Fruit fly (Drosophila melanogaster) whole organism, adult: ENCODE results near the gene RpS10a.

Experiments used
- CG11617 ChIP-seq: fragments of 200-800 bp; sonication (Bioruptor generic); optimal IDR thresholded peaks from 2 replicates; lab custom pipeline; 2017; ENCODE audit warnings: mild to moderate bottlenecking, missing biosample characterization, missing genetic modification reagents, missing genetic modification characterization
- CG12768 ChIP-seq: fragments of 200-800 bp; sonication (Bioruptor generic); optimal IDR thresholded peaks from 2 replicates; lab custom pipeline; 2017; ENCODE audit warnings: missing biosample characterization, missing genetic modification characterization, mild to moderate bottlenecking, moderate library complexity, missing genetic modification reagents
- CG14711 ChIP-seq: fragments of 200-800 bp; sonication (Bioruptor generic); optimal IDR thresholded peaks from 2 replicates; lab custom pipeline; 2018; ENCODE audit warnings: missing biosample characterization, mild to moderate bottlenecking, missing genetic modification characterization, moderate library complexity
- CG1620 ChIP-seq: fragments of 200-800 bp; sonication (Bioruptor generic); optimal IDR thresholded peaks from 2 replicates; lab custom pipeline; 2016; ENCODE audit warnings: missing biosample characterization, missing genetic modification characterization
- CG33017 ChIP-seq: fragments of 200-800 bp; sonication (Bioruptor generic); optimal IDR thresholded peaks from 2 replicates; lab custom pipeline; 2018; ENCODE audit warnings: missing biosample characterization, mild to moderate bottlenecking, missing genetic modification characterization, moderate library complexity
- CG5204 ChIP-seq: fragments of 200-800 bp; sonication (Bioruptor generic); optimal IDR thresholded peaks from 2 replicates; lab custom pipeline; 2016; ENCODE audit warnings: missing biosample characterization, missing genetic modification characterization
- CG7045 ChIP-seq: fragments of 200-800 bp; sonication (Bioruptor generic); optimal IDR thresholded peaks from 2 replicates; lab custom pipeline; 2017; ENCODE audit warnings: missing biosample characterization, mild to moderate bottlenecking, missing genetic modification characterization
- CG7101 ChIP-seq: fragments of 200-800 bp; sonication (Bioruptor generic); optimal IDR thresholded peaks from 2 replicates; lab custom pipeline; 2018; ENCODE audit warnings: missing biosample characterization, mild to moderate bottlenecking, missing genetic modification characterization, moderate library complexity
- Clk ChIP-seq: fragments of 200-800 bp; sonication (Bioruptor generic); optimal IDR thresholded peaks from 2 replicates; lab custom pipeline; 2017; ENCODE audit warnings: missing biosample characterization, missing genetic modification characterization
- Crg-1 ChIP-seq: fragments of 200-800 bp; sonication (Bioruptor generic); optimal IDR thresholded peaks from 2 replicates; lab custom pipeline; 2016; ENCODE audit warnings: missing biosample characterization, missing genetic modification characterization
- Hr96 ChIP-seq: fragments of 200-800 bp; sonication (Bioruptor generic); optimal IDR thresholded peaks from 2 replicates; lab custom pipeline; 2016; ENCODE audit warnings: missing biosample characterization, missing genetic modification characterization
- Mnt ChIP-seq: fragments of 200-800 bp; sonication (Bioruptor generic); optimal IDR thresholded peaks from 2 replicates; lab custom pipeline; 2016; ENCODE audit warnings: missing biosample characterization, mild to moderate bottlenecking, missing genetic modification characterization
- bab1 ChIP-seq: fragments of 200-800 bp; sonication (Bioruptor generic); optimal IDR thresholded peaks from 3 replicates; lab custom pipeline; 2019; ENCODE audit warnings: missing biosample characterization, mild to moderate bottlenecking, missing genetic modification characterization, moderate library complexity
- cic ChIP-seq: fragments of 200-800 bp; sonication (Bioruptor generic); optimal IDR thresholded peaks from 2 replicates; lab custom pipeline; 2017; ENCODE audit warnings: missing biosample characterization, mild to moderate bottlenecking, missing genetic modification characterization, moderate library complexity
- cnc ChIP-seq, 2 experiments: fragments of >200 bp; optimal IDR thresholded peaks; 2 replicates each; lab custom pipeline; 2017
- kay ChIP-seq: fragments of 200-800 bp; sonication (Bioruptor generic); peaks from one replicate; lab custom pipeline; 2016; ENCODE audit warnings: missing biosample characterization, missing genetic modification characterization, borderline replicate concordance
- ovo ChIP-seq: fragments of 200-800 bp; sonication (Bioruptor generic); optimal IDR thresholded peaks from 2 replicates; lab custom pipeline; 2016; ENCODE audit warnings: missing biosample characterization, missing genetic modification characterization
- pad ChIP-seq: fragments of 200-800 bp; sonication (Bioruptor generic); optimal IDR thresholded peaks from 3 replicates; lab custom pipeline; 2017; ENCODE audit warnings: missing biosample characterization, missing genetic modification characterization, mild to moderate bottlenecking, moderate library complexity, missing genetic modification reagents
- tj ChIP-seq: fragments of 200-800 bp; sonication (Bioruptor generic); optimal IDR thresholded peaks from 3 replicates; lab custom pipeline; 2017; ENCODE audit warnings: missing biosample characterization, mild to moderate bottlenecking, missing genetic modification characterization, moderate library complexity
- toe ChIP-seq: fragments of 200-800 bp; sonication (Bioruptor generic); optimal IDR thresholded peaks from 2 replicates; lab custom pipeline; 2016; ENCODE audit warnings: missing biosample characterization, missing genetic modification characterization

Gene RpS10a

dm6 chr3R:27660127-27660579, 7.6 kb downstream of the RpS10a start, which contains the start of gene Mlc1:
Mlc1 (minus strand) TSS chr3R:27660177.
- TF ChIP-seq CG7101 (tag; lab: Kevin White, UChicago) (no peak), tj (GFP tag; lab: Kevin White, UChicago) (no peak), pad (GFP tag; lab: Kevin White, UChicago) (no peak), ovo (GFP tag; lab: Kevin White, UChicago) (no peak), Mnt (GFP tag; lab: Kevin White, UChicago) (no peak), Crg-1 (no peak), kay (GFP tag; lab: Kevin White, UChicago) (no peak), CG11617 (GFP tag; lab: Kevin White, UChicago) (no peak)

DNA sequence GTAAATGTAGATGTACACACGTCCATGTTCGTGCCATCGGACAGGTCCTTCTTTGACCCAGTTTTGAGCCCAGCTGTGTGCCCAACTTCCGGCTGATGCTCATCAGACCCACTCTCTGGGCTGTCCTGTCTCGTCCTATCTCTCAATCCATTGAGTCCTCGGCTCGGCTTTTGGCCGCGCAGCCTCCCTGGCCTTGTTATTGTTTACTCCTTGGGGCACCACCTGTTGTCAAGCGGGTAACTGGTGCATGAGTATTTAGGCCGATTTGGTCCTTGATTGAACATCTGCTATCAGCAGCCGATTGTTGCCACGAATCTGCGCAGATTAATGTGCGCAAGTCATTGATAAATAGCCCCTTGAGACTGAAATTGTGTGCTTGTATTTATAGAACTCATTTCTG, 8.8 kb downstream of the RpS10a start:
- TF ChIP-seq cnc (optimal IDR thresholded peaks at IDR 0.05; lab: Kevin White, UChicago), result no peak
- TF ChIP-seq CG33017 (tag; lab: Kevin White, UChicago), result no peak
- no peak for TF ChIP-seq CG12768 (GFP tag; lab: Kevin White, UChicago)
- no peak for TF ChIP-seq Crg-1
- no peak for TF ChIP-seq CG7045 (GFP tag; lab: Kevin White, UChicago)
- no peak for TF ChIP-seq cic (GFP tag; lab: Kevin White, UChicago)
- no peak for TF ChIP-seq Hr96 (GFP tag; lab: Kevin White, UChicago)
- no peak for TF ChIP-seq tj (GFP tag; lab: Kevin White, UChicago)
- TF ChIP-seq kay (GFP tag; lab: Kevin White, UChicago), result no peak
- TF ChIP-seq ovo (GFP tag; lab: Kevin White, UChicago), result no peak
- no peak for TF ChIP-seq toe (GFP tag; lab: Kevin White, UChicago)

DNA sequence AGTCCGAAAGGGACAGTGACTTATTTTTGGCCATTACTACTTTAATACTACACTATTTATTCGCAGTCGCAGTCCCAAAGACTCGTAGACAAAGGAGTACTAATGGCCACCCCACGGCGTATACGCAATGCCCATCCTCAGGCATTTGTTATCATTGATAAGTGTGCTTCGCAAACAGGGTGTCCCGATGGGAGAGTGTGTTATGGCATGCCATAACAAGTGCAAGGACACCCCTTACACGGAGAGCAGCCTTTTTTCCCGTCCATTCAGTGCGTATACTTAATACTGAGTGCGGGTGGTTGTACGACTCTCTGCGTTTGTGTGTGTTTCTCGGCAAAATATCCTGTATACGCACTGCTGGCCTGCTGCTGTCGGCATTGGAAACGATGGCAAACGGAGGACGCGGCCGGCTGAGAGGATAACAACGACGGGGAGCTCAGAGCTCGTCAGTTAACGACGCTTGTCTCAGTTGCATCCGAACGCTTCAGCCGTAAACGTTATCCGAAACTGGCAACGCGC, 9.5 kb downstream of the RpS10a start, which contains the start of gene unc80:
Gene unc80, plus strand, starts transcription at position 469 of the 519 bp plus-strand sequence.
- TF ChIP-seq CG5204 (GFP tag; lab: Kevin White, UChicago) (peak; percentile 57), CG12768 (GFP tag; lab: Kevin White, UChicago) (no peak), CG33017 (tag; lab: Kevin White, UChicago) (no peak), pad (GFP tag; lab: Kevin White, UChicago) (no peak), ovo (GFP tag; lab: Kevin White, UChicago) (no peak), toe (GFP tag; lab: Kevin White, UChicago) (peak; percentile 40), CG7045 (GFP tag; lab: Kevin White, UChicago) (peak; percentile 41)

DNA sequence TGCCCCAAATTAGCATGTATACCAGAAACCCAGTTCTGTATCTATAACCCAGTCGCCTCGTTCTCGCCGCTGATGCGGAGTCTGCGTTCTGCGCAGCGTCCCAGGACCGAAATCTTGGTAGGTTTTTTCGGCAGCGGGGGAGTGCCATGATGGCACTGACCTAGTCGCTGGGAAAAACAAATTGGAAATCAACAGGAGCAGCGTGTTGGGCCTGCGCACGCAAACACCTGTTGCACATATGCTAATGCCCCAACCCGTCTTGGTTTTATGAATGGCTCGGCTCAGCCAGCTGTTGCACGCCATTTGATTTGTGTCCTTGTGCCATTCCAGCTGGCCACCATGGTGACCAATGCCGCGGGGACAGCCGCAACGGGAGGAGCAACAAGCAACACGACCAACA, 10.3 kb downstream of the RpS10a start:
- TF ChIP-seq tj (GFP tag; lab: Kevin White, UChicago) (no peak), CG1620 (no peak), Mnt (GFP tag; lab: Kevin White, UChicago) (peak; percentile 40)

DNA sequence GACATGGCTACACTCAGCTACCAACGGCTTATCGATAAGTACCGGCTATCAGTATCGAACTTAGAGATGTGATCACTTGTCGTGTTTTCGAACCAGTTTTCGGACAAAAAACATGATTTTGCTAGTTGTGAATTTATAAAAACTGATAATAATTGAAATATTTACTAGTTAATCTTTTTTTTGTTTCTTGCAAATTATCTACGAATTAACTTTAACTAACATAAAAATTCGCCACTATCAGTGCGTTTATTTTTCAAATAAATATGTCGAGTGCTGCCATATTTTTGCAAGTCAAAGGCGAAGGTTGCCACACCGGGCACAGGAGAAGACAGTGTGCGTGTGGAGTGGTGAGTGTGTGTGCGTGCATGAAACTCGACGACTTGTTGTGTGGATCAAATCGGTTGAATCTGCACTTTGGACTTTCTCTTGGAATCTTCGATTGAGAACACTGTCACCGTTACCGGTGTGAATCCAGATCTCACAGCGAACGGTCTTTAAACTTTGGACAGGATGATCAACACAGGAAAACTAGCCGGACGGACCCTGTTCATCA, 24.7 kb downstream of the RpS10a start, which contains the start of gene Hsdl2:
Gene Hsdl2, plus strand, starts transcription at position 349 of the 553 bp plus-strand sequence.
- TF ChIP-seq CG7101 (tag; lab: Kevin White, UChicago), result no peak
- peak; percentile 41 for TF ChIP-seq ovo (GFP tag; lab: Kevin White, UChicago)
- TF ChIP-seq pad (GFP tag; lab: Kevin White, UChicago), result peak; percentile 41
- TF ChIP-seq CG5204 (GFP tag; lab: Kevin White, UChicago), result peak; percentile 76
- TF ChIP-seq CG1620, result peak; percentile 38
- TF ChIP-seq Mnt (GFP tag; lab: Kevin White, UChicago), result peak; percentile 46
- peak; percentile 92 for TF ChIP-seq CG12768 (GFP tag; lab: Kevin White, UChicago)
- TF ChIP-seq CG11617 (GFP tag; lab: Kevin White, UChicago), result peak; percentile 76
- peak; percentile 33 for TF ChIP-seq Clk (GFP tag; lab: Kevin White, UChicago)
- no peak for TF ChIP-seq cic (GFP tag; lab: Kevin White, UChicago)
- peak; percentile 57 for TF ChIP-seq Hr96 (GFP tag; lab: Kevin White, UChicago)
- TF ChIP-seq cnc (optimal IDR thresholded peaks at IDR 0.05; lab: Kevin White, UChicago), result no peak
- peak; percentile 72 for TF ChIP-seq Crg-1
- TF ChIP-seq tj (GFP tag; lab: Kevin White, UChicago), result peak; percentile 43
- peak; percentile 30 for TF ChIP-seq CG33017 (tag; lab: Kevin White, UChicago)
- peak; percentile 37 for TF ChIP-seq bab1 (GFP tag; lab: Kevin White, UChicago)
- TF ChIP-seq CG7045 (GFP tag; lab: Kevin White, UChicago), result peak; percentile 22
- TF ChIP-seq kay (GFP tag; lab: Kevin White, UChicago), result no peak
- TF ChIP-seq toe (GFP tag; lab: Kevin White, UChicago), result peak; percentile 62
- peak; percentile 46 for TF ChIP-seq CG14711 (tag; lab: Kevin White, UChicago)

DNA sequence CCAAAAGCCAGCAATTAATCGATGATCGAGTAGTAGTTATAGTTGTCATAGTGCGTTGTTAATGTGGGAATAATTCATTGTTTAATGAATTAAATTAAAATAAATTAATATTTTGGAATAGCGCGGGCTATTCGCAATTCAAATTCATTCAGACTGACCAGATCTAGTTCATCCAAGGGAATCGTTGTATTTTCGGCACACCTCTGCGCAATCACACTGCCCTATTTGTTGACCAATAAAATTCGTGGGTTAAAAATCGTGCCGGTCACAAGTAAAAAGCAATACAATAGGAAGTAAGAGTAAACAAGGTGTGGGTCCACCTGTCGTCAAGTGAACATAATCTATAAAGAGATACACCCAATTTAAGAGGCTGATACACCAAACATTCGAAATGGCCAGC, 26.5 kb downstream of the RpS10a start, which contains the start of gene CG12883:
Gene CG12883, plus strand, starts transcription at position 273 of the 400 bp plus-strand sequence.
- no peak for TF ChIP-seq CG14711 (tag; lab: Kevin White, UChicago)
- peak; percentile 43 for TF ChIP-seq bab1 (GFP tag; lab: Kevin White, UChicago)
